Fruit fly (Drosophila melanogaster) whole organism, embryonic: Measurements from ENCODE around the gene CG4949.

Source experiments
- Awh ChIP-seq: fragments of 200-800 bp; sonication (Bioruptor generic); IDR thresholded peaks from 2 replicates; pipeline ENCODE4, ENCODE4 v1.3.6; 2022; ENCODE audit warnings: missing biosample characterization, missing genetic modification characterization
- CG10321 ChIP-seq: fragments of 200-800 bp; sonication (Bioruptor generic); IDR thresholded peaks from 2 replicates; pipeline ENCODE4 v1.3.6; 2022; ENCODE audit warnings: missing biosample characterization, missing genetic modification characterization
- CG10565 ChIP-seq: fragments of 200-800 bp; sonication (Bioruptor generic); optimal IDR thresholded peaks from 3 replicates; lab custom pipeline; 2016; ENCODE audit warnings: missing biosample characterization, mild to moderate bottlenecking, missing genetic modification characterization
- CG12744 ChIP-seq: fragments of 200-800 bp; sonication (Bioruptor generic); optimal IDR thresholded peaks from 2 replicates; lab custom pipeline; 2016; ENCODE audit warnings: missing biosample characterization, missing genetic modification characterization
- CG15269 ChIP-seq: fragments of 200-800 bp; sonication (Bioruptor generic); optimal IDR thresholded peaks from 2 replicates; lab custom pipeline; 2018; ENCODE audit warnings: missing biosample characterization, mild to moderate bottlenecking, missing genetic modification characterization, moderate library complexity
- CG18262 ChIP-seq: fragments of 200-800 bp; optimal IDR thresholded peaks from 3 replicates; lab custom pipeline; 2019; ENCODE audit warnings: missing biosample characterization, mild to moderate bottlenecking, missing genetic modification characterization, moderate library complexity
- CG2116 ChIP-seq: fragments of 200-800 bp; sonication (Bioruptor generic); optimal IDR thresholded peaks from 3 replicates; lab custom pipeline; 2018; ENCODE audit warnings: missing biosample characterization, mild to moderate bottlenecking, missing genetic modification characterization
- CG31441 ChIP-seq: fragments of 200-800 bp; sonication (Bioruptor generic); IDR thresholded peaks from 2 replicates; pipeline ENCODE4 v1.3.6; 2022; ENCODE audit warnings: missing biosample characterization, missing genetic modification characterization
- CG42726 ChIP-seq: fragments of 200-800 bp; sonication (Bioruptor generic); IDR thresholded peaks from 2 replicates; pipeline ENCODE4 v1.3.6; 2022; ENCODE audit warnings: missing biosample characterization, missing genetic modification characterization; ENCODE audit not compliant: partially characterized antibody
- CG4730 ChIP-seq: fragments of 200-800 bp; sonication (Bioruptor generic); IDR thresholded peaks from 2 replicates; pipeline ENCODE4 v1.3.6; 2022; ENCODE audit warnings: missing biosample characterization, missing genetic modification characterization
- CG7839 ChIP-seq: fragments of 200-800 bp; sonication (Bioruptor generic); optimal IDR thresholded peaks from 3 replicates; lab custom pipeline; 2018; ENCODE audit warnings: missing biosample characterization, mild to moderate bottlenecking, missing genetic modification characterization, moderate library complexity
- CG7987 ChIP-seq: fragments of 200-800 bp; sonication (Bioruptor generic); optimal IDR thresholded peaks from 2 replicates; lab custom pipeline; 2018; ENCODE audit warnings: missing biosample characterization, mild to moderate bottlenecking, missing genetic modification characterization, moderate library complexity
- CG8388 ChIP-seq: fragments of 200-800 bp; sonication (Bioruptor generic); optimal IDR thresholded peaks from 2 replicates; lab custom pipeline; 2019; ENCODE audit warnings: missing biosample characterization, mild to moderate bottlenecking, missing genetic modification characterization, moderate library complexity
- Deaf1 ChIP-seq: fragments of 200-800 bp; optimal IDR thresholded peaks from 3 replicates; lab custom pipeline; 2019; ENCODE audit warnings: missing biosample characterization, mild to moderate bottlenecking, missing genetic modification characterization, moderate library complexity
- Dp ChIP-seq: fragments of 200-800 bp; sonication (Bioruptor generic); optimal IDR thresholded peaks from 2 replicates; lab custom pipeline; 2018; ENCODE audit warnings: missing biosample characterization, mild to moderate bottlenecking, missing genetic modification characterization, moderate library complexity
- Drgx ChIP-seq: fragments of 200-800 bp; sonication (Bioruptor generic); IDR thresholded peaks from 2 replicates; pipeline ENCODE4 v1.3.6; 2022; ENCODE audit warnings: missing biosample characterization, missing genetic modification characterization
- ERR ChIP-seq: fragments of 200-800 bp; sonication (Bioruptor generic); optimal IDR thresholded peaks from 2 replicates; lab custom pipeline; 2016; ENCODE audit warnings: missing biosample characterization, missing genetic modification characterization
- Elba2 ChIP-seq: fragments of 200-800 bp; sonication (Bioruptor generic); optimal IDR thresholded peaks from 3 replicates; lab custom pipeline; 2016; ENCODE audit warnings: missing biosample characterization, missing genetic modification characterization
- Hr3 ChIP-seq: fragments of 200-800 bp; sonication (Bioruptor generic); optimal IDR thresholded peaks from 3 replicates; lab custom pipeline; 2016; ENCODE audit warnings: missing biosample characterization, missing genetic modification characterization
- Meics ChIP-seq: fragments of 200-800 bp; sonication (Bioruptor generic); optimal IDR thresholded peaks from 2 replicates; lab custom pipeline; 2017; ENCODE audit warnings: missing biosample characterization, mild to moderate bottlenecking, missing genetic modification characterization
- Oaz ChIP-seq: fragments of 200-800 bp; sonication (Bioruptor generic); IDR thresholded peaks from 2 replicates; pipeline ENCODE4 v1.3.6; 2022; ENCODE audit warnings: missing biosample characterization, missing genetic modification characterization
- Opbp ChIP-seq: fragments of 200-800 bp; sonication (Bioruptor generic); IDR thresholded peaks from 3 replicates; pipeline ENCODE4 v1.3.6; 2022; ENCODE audit warnings: missing biosample characterization, missing genetic modification characterization; ENCODE audit not compliant: partially characterized antibody
- Ssrp ChIP-seq: fragments of 200-800 bp; sonication (Bioruptor generic); optimal IDR thresholded peaks from 2 replicates; lab custom pipeline; 2018; ENCODE audit warnings: missing biosample characterization, mild to moderate bottlenecking, missing genetic modification characterization, moderate library complexity
- Trl ChIP-seq, 3 experiments: fragments of >200 bp in 2 of 3; fragments of 200-800 bp in 1 of 3; sonication (Bioruptor generic) in 1 of 3; optimal IDR thresholded peaks; 2 replicates in 1 of 3; 3 replicates in 2 of 3; lab custom pipeline; 2016 to 2017; ENCODE audit warnings: missing biosample characterization in 1 of 3, missing genetic modification characterization in 1 of 3
- ab ChIP-seq: fragments of 200-800 bp; sonication (Bioruptor generic); optimal IDR thresholded peaks from 2 replicates; lab custom pipeline; 2016; ENCODE audit warnings: missing biosample characterization, missing genetic modification characterization
- ara ChIP-seq: fragments of 200-800 bp; sonication (Bioruptor generic); IDR thresholded peaks from 2 replicates; pipeline ENCODE4 v1.3.6; 2022; ENCODE audit warnings: missing biosample characterization, missing genetic modification characterization
- bsh ChIP-seq, 2 experiments: fragments of 200-800 bp; sonication (Bioruptor generic); optimal IDR thresholded peaks; 2 replicates each; lab custom pipeline; 2017 to 2018; ENCODE audit warnings: mild to moderate bottlenecking in 2 of 2, missing biosample characterization in 2 of 2, missing genetic modification characterization in 2 of 2, moderate library complexity in 1 of 2
- cad ChIP-seq: fragments of >200 bp; optimal IDR thresholded peaks from 2 replicates; lab custom pipeline; 2017; ENCODE audit warnings: missing biosample characterization, missing genetic modification characterization
- caup ChIP-seq: fragments of 200-800 bp; sonication (Bioruptor generic); optimal IDR thresholded peaks from 3 replicates; lab custom pipeline; 2017; ENCODE audit warnings: missing biosample characterization, mild to moderate bottlenecking, missing genetic modification characterization, moderate library complexity; ENCODE audit not compliant: severe bottlenecking
- chif ChIP-seq, 2 experiments: fragments of 200-800 bp; sonication (Bioruptor generic); optimal IDR thresholded peaks; 3 replicates each; lab custom pipeline; 2016; ENCODE audit warnings: missing biosample characterization in 2 of 2, missing genetic modification characterization in 2 of 2
- dati ChIP-seq: fragments of 200-800 bp; sonication (Bioruptor generic); IDR thresholded peaks from 2 replicates; pipeline ENCODE4 v1.3.6; 2022; ENCODE audit warnings: missing biosample characterization, missing genetic modification characterization
- gcm ChIP-seq: fragments of 200-800 bp; sonication (Bioruptor generic); optimal IDR thresholded peaks from 2 replicates; lab custom pipeline; 2019; ENCODE audit warnings: missing biosample characterization, mild to moderate bottlenecking, missing genetic modification characterization, moderate library complexity
- gem ChIP-seq: fragments of 200-800 bp; sonication (Bioruptor generic); optimal IDR thresholded peaks from 2 replicates; lab custom pipeline; 2019; ENCODE audit warnings: missing biosample characterization, mild to moderate bottlenecking, missing genetic modification characterization, moderate library complexity
- grau ChIP-seq: fragments of 200-800 bp; optimal IDR thresholded peaks from 3 replicates; lab custom pipeline; 2019; ENCODE audit warnings: missing biosample characterization, mild to moderate bottlenecking, missing genetic modification characterization, moderate library complexity
- hth ChIP-seq: fragments of >200 bp; optimal IDR thresholded peaks from 2 replicates; lab custom pipeline; 2017; ENCODE audit warnings: inconsistent platforms
- jing ChIP-seq: fragments of 200-800 bp; sonication (Bioruptor generic); optimal IDR thresholded peaks from 2 replicates; lab custom pipeline; 2018; ENCODE audit warnings: missing biosample characterization, mild to moderate bottlenecking, missing genetic modification characterization
- ken ChIP-seq: fragments of 200-800 bp; sonication (Bioruptor generic); IDR thresholded peaks from 3 replicates; pipeline ENCODE4 v1.3.6; 2022; ENCODE audit warnings: missing biosample characterization, missing genetic modification characterization
- nerfin-2 ChIP-seq: fragments of 200-800 bp; sonication (Bioruptor generic); IDR thresholded peaks from 2 replicates; pipeline ENCODE4 v1.3.6; 2022; ENCODE audit warnings: missing biosample characterization, missing genetic modification characterization; ENCODE audit not compliant: partially characterized antibody
- nmo ChIP-seq: fragments of 200-800 bp; sonication (Bioruptor generic); optimal IDR thresholded peaks from 2 replicates; lab custom pipeline; 2018; ENCODE audit warnings: missing biosample characterization, mild to moderate bottlenecking, missing genetic modification characterization, moderate library complexity
- odd ChIP-seq: fragments of 200-800 bp; sonication (Bioruptor generic); optimal IDR thresholded peaks from 2 replicates; lab custom pipeline; 2017; ENCODE audit warnings: missing biosample characterization, mild to moderate bottlenecking, missing genetic modification characterization
- phol ChIP-seq: fragments of 200-800 bp; sonication (Bioruptor generic); optimal IDR thresholded peaks from 3 replicates; lab custom pipeline; 2018; ENCODE audit warnings: missing biosample characterization, mild to moderate bottlenecking, missing genetic modification characterization, moderate library complexity
- rib ChIP-seq: fragments of 200-800 bp; sonication (Bioruptor generic); IDR thresholded peaks from 2 replicates; pipeline ENCODE4 v1.3.6; 2022; ENCODE audit warnings: missing biosample characterization, missing genetic modification characterization
- row ChIP-seq: fragments of 200-800 bp; sonication (Bioruptor generic); IDR thresholded peaks from 3 replicates; pipeline ENCODE4 v1.3.6; 2022; ENCODE audit warnings: missing biosample characterization, missing genetic modification characterization
- sc ChIP-seq, 3 experiments: fragments of >200 bp in 2 of 3; fragments of 200-800 bp in 1 of 3; sonication (Bioruptor generic) in 1 of 3; optimal IDR thresholded peaks; 2 replicates in 2 of 3; 3 replicates in 1 of 3; lab custom pipeline; 2017; ENCODE audit warnings: mild to moderate bottlenecking in 1 of 3, missing biosample characterization in 1 of 3, missing genetic modification characterization in 1 of 3, missing genetic modification reagents in 1 of 3
- sisA ChIP-seq: fragments of 200-800 bp; sonication (Bioruptor generic); IDR thresholded peaks from 2 replicates; pipeline ENCODE4 v1.3.6; 2022; ENCODE audit warnings: missing biosample characterization, missing genetic modification characterization
- slbo ChIP-seq: fragments of 200-800 bp; sonication (Bioruptor generic); IDR thresholded peaks from 2 replicates; pipeline ENCODE4 v1.3.6; 2022; ENCODE audit warnings: missing biosample characterization, missing genetic modification characterization
- slou ChIP-seq: fragments of 200-800 bp; sonication (Bioruptor generic); optimal IDR thresholded peaks from 3 replicates; lab custom pipeline; 2016; ENCODE audit warnings: missing biosample characterization, missing genetic modification characterization
- toy ChIP-seq: fragments of 200-800 bp; sonication (Bioruptor generic); IDR thresholded peaks from 2 replicates; pipeline ENCODE4 v1.3.6; 2022; ENCODE audit warnings: missing biosample characterization, missing genetic modification characterization
- twi ChIP-seq: fragments of 200-800 bp; optimal IDR thresholded peaks from 2 replicates; lab custom pipeline; 2019; ENCODE audit warnings: missing biosample characterization, mild to moderate bottlenecking, missing genetic modification characterization, moderate library complexity
- zf30C ChIP-seq: fragments of 200-800 bp; sonication (Bioruptor generic); optimal IDR thresholded peaks from 3 replicates; lab custom pipeline; 2018; ENCODE audit warnings: missing biosample characterization, mild to moderate bottlenecking, missing genetic modification characterization

CG4949 gene

DNA sequence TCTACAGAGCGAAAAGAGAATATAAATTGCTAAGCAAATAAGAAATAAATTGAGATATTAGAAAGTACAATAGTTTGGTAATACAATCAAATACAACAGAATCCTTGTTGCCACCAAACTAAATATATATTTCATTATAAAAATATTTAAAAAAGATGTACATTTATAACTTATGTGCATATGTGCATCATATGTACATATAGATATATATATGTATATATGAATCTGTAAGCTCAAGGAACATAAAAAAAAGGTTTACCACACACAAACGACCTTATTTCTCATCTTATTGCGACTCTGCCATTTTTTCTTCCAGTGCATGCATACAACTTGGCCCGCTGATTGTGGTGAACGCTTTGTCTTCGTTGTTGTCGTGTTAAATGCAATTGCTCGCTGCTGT, 34.7 kb downstream of the CG4949 start (continued):
- TF ChIP-seq slou (GFP tag; lab: Kevin White, UChicago) (no peak), gem (tag; lab: Kevin White, UChicago) (peak; percentile 62), Opbp (GFP tag; lab: Robert Waterston, UW) (no peak), grau (tag; lab: Kevin White, UChicago) (peak; percentile 21), ara (no peak), nmo (peak; percentile 34), sisA (0 out of 2 replicates have a peak, but pooled peaks have one; percentile 17), bsh (GFP tag; optimal IDR thresholded peaks at IDR 0.05; lab: Kevin White, UChicago) (peak in 1 of 2 experiments; percentile 33), CG18262 (peak; percentile 11), zf30C (peak; percentile 33), CG7839 (peak; percentile 48), CG31441 (GFP tag; lab: Robert Waterston, UW) (0 out of 2 replicates have a peak, but pooled peaks have one; percentile 12), Drgx (GFP tag; lab: Robert Waterston, UW) (peak; percentile 55), CG8388 (GFP tag; lab: Kevin White, UChicago) (peak; percentile 18), phol (tag; lab: Kevin White, UChicago) (peak; percentile 2), CG12744 (GFP tag; lab: Kevin White, UChicago) (no peak), Awh (GFP tag; lab: Robert Waterston, UW) (no peak), CG42726 (GFP tag; lab: Robert Waterston, UW) (no peak), Meics (GFP tag; lab: Kevin White, UChicago) (no peak), rib (GFP tag; lab: Robert Waterston, UW) (no peak), CG4730 (GFP tag; lab: Robert Waterston, UW) (no peak), gcm (GFP tag; lab: Kevin White, UChicago) (peak; percentile 23), Ssrp (tag; lab: Kevin White, UChicago) (peak; percentile 30), ERR (no peak), CG15269 (peak; percentile 8), Hr3 (GFP tag; lab: Kevin White, UChicago) (peak; percentile 4), hth (lab: Kevin White, UChicago) (no peak)

DNA sequence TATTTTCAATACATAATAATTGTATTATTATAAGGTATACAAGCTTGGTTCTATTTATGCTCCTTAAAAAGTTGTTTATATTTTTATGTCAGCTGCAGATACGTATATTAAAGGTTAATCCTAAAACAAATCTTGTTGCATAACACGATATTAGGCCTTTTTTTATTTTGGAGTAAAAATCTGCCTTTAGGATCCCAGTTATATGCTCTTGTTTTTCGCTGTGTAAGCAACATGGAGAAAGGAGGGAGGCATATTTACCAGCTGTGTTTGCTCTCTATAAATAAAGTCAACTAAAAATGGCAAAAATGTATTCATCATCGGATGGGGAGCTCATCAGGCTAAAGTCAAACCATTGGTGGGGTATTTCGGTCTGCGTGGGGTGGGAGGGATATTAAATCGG, 43.0 kb downstream of the CG4949 start:
- TF ChIP-seq sc (optimal IDR thresholded peaks at IDR 0.05; lab: Kevin White, UChicago) (no peak), sc (GFP tag; optimal IDR thresholded peaks at IDR 0.05; lab: Kevin White, UChicago) (no peak), jing (no peak), cad (GFP tag; lab: Kevin White, UChicago) (no peak), CG10321 (GFP tag; lab: Robert Waterston, UW) (no peak), caup (GFP tag; lab: Kevin White, UChicago) (no peak), twi (tag; lab: Kevin White, UChicago) (peak; percentile 0), slbo (GFP tag; lab: Robert Waterston, UW) (0 out of 2 replicates have a peak, but pooled peaks have one; percentile 18), nerfin-2 (GFP tag; lab: Robert Waterston, UW) (no peak), dati (no peak), Trl (optimal IDR thresholded peaks at IDR 0.05; lab: Kevin White, UChicago) (no peak), Trl (GFP tag; optimal IDR thresholded peaks at IDR 0.05; lab: Kevin White, UChicago) (no peak), odd (GFP tag; lab: Kevin White, UChicago) (no peak), CG10565 (GFP tag; lab: Kevin White, UChicago) (no peak), CG2116 (GFP tag; lab: Kevin White, UChicago) (no peak), slou (GFP tag; lab: Kevin White, UChicago) (no peak), Dp (GFP tag; lab: Kevin White, UChicago) (no peak), toy (GFP tag; lab: Robert Waterston, UW) (no peak), chif (GFP tag; optimal IDR thresholded peaks at IDR 0.05; lab: Kevin White, UChicago) (no peak), Oaz (GFP tag; lab: Robert Waterston, UW) (no peak), ken (GFP tag; lab: Robert Waterston, UW) (no peak), CG7987 (GFP tag; lab: Kevin White, UChicago) (peak; percentile 1), Elba2 (GFP tag; lab: Kevin White, UChicago) (no peak), row (GFP tag; lab: Robert Waterston, UW) (0 out of 3 replicates have a peak, but pooled peaks have one; percentile 18), ab (GFP tag; lab: Kevin White, UChicago) (no peak), Deaf1 (tag; lab: Kevin White, UChicago) (no peak)
